Fruit fly (Drosophila melanogaster): ENCODE results near the gene MED27.

Gene MED27

DNA sequence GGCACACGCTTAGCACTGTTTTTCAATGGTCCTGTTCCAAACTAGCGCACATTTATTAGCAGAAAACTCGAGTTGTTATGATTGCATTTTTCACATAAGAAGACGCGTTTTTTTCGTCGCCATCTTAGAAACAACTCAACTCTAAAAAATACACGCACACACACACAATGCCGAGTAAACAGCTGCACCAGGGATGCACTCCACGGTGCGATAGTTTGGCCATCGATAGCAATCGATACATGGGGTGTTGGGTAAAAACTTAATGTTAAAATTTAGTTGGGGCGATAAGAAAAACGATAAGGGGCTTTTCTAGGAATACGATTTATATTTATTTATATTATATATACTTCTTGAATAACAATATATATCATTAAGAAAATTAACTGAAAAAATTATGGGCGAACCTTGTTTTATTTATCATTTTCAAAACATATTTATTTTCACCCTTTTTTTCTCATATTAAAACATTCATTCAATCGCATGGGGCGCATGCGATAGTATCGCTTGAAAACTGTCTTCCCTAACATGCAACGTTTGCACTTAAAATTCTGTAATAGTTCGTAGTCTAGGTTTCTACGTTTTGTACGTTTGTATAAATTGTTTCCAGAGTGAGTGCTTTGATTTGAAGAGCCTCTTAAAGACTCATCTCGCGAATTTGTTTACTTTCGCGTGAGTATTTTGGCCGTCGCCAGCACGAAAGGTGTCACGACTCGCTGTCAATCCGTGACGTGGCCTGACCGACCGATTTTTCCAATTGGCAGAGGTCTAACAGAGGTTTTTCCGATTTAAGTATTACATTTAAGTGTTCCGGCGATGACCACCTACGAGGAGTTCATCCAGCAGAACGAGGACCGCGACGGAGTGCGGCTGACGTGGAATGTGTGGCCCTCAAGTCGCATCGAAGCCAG is 6.1 kb upstream of the MED27 start, which contains the start of the genes MTA1-like and Sec23 (continued):
- peak; percentile 91 for TF ChIP-seq fkh (GFP tag; optimal IDR thresholded peaks at IDR 0.05)
- no peak for TF ChIP-seq CG8119 (GFP tag; IDR thresholded peaks at IDR 0.05)
- TF ChIP-seq OdsH (GFP tag; optimal IDR thresholded peaks at IDR 0.05): peak; percentile 76
- peak; percentile 77 for TF ChIP-seq CG10631 (GFP tag; optimal IDR thresholded peaks at IDR 0.05)
- peak; percentile 44 for TF ChIP-seq Met (GFP tag; optimal IDR thresholded peaks at IDR 0.05)
- no peak for TF ChIP-seq CG6276 (GFP tag; optimal IDR thresholded peaks at IDR 0.05)
- peak; percentile 28 for TF ChIP-seq vri (GFP tag; optimal IDR thresholded peaks at IDR 0.05)
- peak; percentile 4 for TF ChIP-seq Lpt (GFP tag; optimal IDR thresholded peaks at IDR 0.05)
- peak; percentile 61 for TF ChIP-seq CG8632 (GFP tag; optimal IDR thresholded peaks at IDR 0.05)
- TF ChIP-seq CG16779 (tag; optimal IDR thresholded peaks at IDR 0.05): no peak
- TF ChIP-seq achi (GFP tag; optimal IDR thresholded peaks at IDR 0.05): peak; percentile 63

DNA sequence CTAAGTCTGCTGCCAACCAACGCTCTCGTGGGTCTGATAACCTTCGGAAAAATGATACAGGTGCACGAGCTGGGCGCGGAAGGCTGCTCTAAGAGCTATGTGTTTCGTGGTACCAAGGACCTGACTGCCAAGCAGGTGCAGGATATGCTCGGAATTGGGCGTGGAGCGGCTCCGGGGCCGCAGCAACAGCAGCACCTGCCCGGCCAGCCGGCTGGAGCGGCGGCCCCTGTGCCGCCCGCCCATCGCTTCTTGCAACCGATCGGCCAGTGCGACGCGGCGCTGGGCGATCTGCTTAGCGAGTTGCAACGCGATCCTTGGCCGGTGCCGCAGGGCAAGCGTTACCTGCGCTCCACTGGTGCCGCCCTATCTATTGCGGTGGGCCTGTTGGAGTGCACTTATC is 5.0 kb upstream of the MED27 start:
- TF ChIP-seq fd59A (GFP tag; optimal IDR thresholded peaks at IDR 0.05) (no peak), eg (GFP tag; IDR thresholded peaks at IDR 0.05) (no peak), CG8119 (GFP tag; IDR thresholded peaks at IDR 0.05) (no peak), CG31627 (GFP tag; optimal IDR thresholded peaks at IDR 0.05) (no peak), dac (GFP tag; optimal IDR thresholded peaks at IDR 0.05) (no peak), Ets21C (GFP tag; optimal IDR thresholded peaks at IDR 0.05) (no peak), CG11294 (GFP tag; IDR thresholded peaks at IDR 0.05) (no peak), salr (GFP tag; optimal IDR thresholded peaks at IDR 0.05) (no peak), Met (GFP tag; optimal IDR thresholded peaks at IDR 0.05) (no peak), CG6276 (GFP tag; optimal IDR thresholded peaks at IDR 0.05) (no peak), OdsH (GFP tag; optimal IDR thresholded peaks at IDR 0.05) (no peak), Sox15 (GFP tag; optimal IDR thresholded peaks at IDR 0.05) (no peak), net (GFP tag; optimal IDR thresholded peaks at IDR 0.05) (no peak), CG6808 (GFP tag; optimal IDR thresholded peaks at IDR 0.05) (no peak), CG8632 (GFP tag; optimal IDR thresholded peaks at IDR 0.05) (no peak), CG7368 (GFP tag; optimal IDR thresholded peaks at IDR 0.05) (no peak)

DNA sequence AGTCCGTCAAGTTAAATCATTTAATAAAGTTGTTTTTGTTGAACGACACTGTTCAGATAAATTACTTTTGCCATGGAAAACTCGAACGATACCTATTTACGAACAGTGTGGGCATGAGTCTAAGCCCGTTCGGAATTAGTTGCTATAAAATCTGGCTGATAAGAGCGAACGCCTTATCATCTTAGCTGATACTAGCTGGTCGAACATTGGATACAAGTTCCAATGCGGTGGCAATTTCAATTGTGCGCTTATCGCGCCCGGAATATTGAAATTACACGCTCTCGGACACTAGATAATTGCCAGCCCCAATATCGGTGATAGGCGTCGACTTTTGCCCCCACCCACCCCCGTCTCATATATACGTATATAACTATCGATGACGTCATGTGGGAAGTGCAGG is 1.1 kb upstream of the MED27 start:
- TF ChIP-seq Hr4 (GFP tag; optimal IDR thresholded peaks at IDR 0.05) (no peak), Lpt (GFP tag; optimal IDR thresholded peaks at IDR 0.05) (no peak), CG6792 (GFP tag; optimal IDR thresholded peaks at IDR 0.05) (no peak)

DNA sequence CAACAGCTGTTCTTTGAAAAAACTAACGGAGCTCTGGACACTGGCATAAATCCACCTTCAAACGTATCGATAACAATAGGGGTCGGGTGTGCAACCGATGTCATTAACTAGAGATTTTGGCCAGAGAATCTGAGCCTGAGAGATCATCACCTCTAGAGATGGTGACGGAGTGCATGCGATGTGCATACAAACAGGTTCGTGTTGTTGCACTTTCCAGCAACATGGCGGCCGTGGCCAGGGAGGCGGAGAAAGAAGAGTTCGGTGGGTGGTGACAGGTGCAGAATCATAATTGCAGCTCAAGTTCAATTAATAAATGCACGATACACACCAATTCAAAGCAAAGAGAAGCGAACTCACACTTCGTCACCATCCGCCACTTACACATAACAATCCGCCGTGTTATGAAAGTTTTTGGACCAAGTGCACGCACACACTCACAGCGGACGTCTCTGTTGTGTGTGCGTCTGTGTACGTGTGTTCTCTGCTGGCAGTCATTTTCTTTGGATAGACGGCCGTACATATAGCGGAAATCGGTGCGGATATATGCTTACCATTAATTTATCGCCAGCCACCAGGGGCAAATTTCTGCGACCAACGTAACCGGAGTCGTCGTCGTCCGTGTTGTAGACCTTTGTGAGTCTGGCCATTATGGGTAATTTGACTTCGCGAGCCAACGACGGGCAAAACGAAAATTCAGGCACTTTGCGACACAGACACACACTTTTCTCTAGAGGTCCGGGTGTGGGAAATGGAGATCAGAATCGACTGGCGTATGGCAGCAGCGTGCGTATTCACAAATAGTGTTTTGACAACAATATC is 4.3 kb downstream of the MED27 start:
- TF ChIP-seq CG15336 (GFP tag; IDR thresholded peaks at IDR 0.05) (peak; percentile 36; the same call in 1 of the 2 replicates), CG8119 (GFP tag; IDR thresholded peaks at IDR 0.05) (peak; percentile 19; the same call in 1 of the 3 replicates), Hr4 (GFP tag; optimal IDR thresholded peaks at IDR 0.05) (no peak), achi (GFP tag; optimal IDR thresholded peaks at IDR 0.05) (peak; percentile 2), CG1621 (tag; optimal IDR thresholded peaks at IDR 0.05) (peak; percentile 55), CG6276 (GFP tag; optimal IDR thresholded peaks at IDR 0.05) (no peak), CG6854 (GFP tag; optimal IDR thresholded peaks at IDR 0.05) (no peak), net (GFP tag; optimal IDR thresholded peaks at IDR 0.05) (peak; percentile 27), Eip78C (GFP tag) (peak; percentile 77), svp (GFP tag) (peak; percentile 94), acj6 (GFP tag; optimal IDR thresholded peaks at IDR 0.05) (no peak), CG31627 (GFP tag; optimal IDR thresholded peaks at IDR 0.05) (no peak), dsx (GFP tag; optimal IDR thresholded peaks at IDR 0.05; ENCODE audit: poor library complexity, severe bottlenecking) (no peak), esn (GFP tag; optimal IDR thresholded peaks at IDR 0.05) (peak; percentile 16), Eip75B (GFP tag; optimal IDR thresholded peaks at IDR 0.05) (peak; percentile 25), Hr38 (GFP tag; optimal IDR thresholded peaks at IDR 0.05) (no peak), vri (GFP tag; optimal IDR thresholded peaks at IDR 0.05) (peak; percentile 55), CG6792 (GFP tag; optimal IDR thresholded peaks at IDR 0.05) (peak; percentile 14), CG6808 (GFP tag; optimal IDR thresholded peaks at IDR 0.05) (no peak), CG4318 (GFP tag; optimal IDR thresholded peaks at IDR 0.05) (no peak), Smox (GFP tag; optimal IDR thresholded peaks at IDR 0.05) (no peak), cyc (GFP tag; optimal IDR thresholded peaks at IDR 0.05) (peak; percentile 2)
